Fruit fly (Drosophila melanogaster): ENCODE data around the gene CG32655.

The CG32655 gene

DNA sequence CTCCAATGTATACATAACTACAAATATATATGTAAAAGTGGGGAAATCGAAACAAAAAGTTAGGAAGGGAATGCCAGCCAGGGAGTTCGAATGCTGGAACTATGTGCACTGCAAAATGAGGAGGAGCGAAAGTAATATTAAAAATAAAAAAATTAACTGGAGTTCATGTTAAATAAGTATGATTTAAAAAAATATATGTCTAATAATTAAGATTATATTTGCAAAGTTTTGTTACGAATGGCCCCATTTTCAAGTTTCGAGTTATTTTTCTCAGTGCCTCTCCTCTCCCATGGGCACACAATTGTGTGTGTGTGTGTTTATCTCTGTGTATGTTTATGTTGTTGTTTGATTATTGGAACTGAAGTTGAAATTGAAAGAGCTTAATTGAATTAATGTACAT is 6.7 kb upstream of the CG32655 start (continued):
- TF ChIP-seq tna (GFP tag; IDR thresholded peaks at IDR 0.05; ENCODE audit: partially characterized antibody) (no peak), HmgD (GFP tag; optimal IDR thresholded peaks at IDR 0.05) (no peak), Camta (GFP tag; optimal IDR thresholded peaks at IDR 0.05) (no peak), CTCF (GFP tag; optimal IDR thresholded peaks at IDR 0.05) (no peak), CG34376 (GFP tag; optimal IDR thresholded peaks at IDR 0.05) (no peak), CG10321 (GFP tag; IDR thresholded peaks at IDR 0.05) (no peak), CG18599 (GFP tag; optimal IDR thresholded peaks at IDR 0.05) (peak; percentile 37), CG1792 (GFP tag; optimal IDR thresholded peaks at IDR 0.05) (no peak), CG1024 (GFP tag; IDR thresholded peaks at IDR 0.05) (0 out of 2 replicates have a peak, but pooled peaks have one; percentile 38), ttk (GFP tag; IDR thresholded peaks at IDR 0.05) (peak; percentile 55; the same call in 1 of the 2 replicates), zfh2 (GFP tag; optimal IDR thresholded peaks at IDR 0.05) (no peak), CG2116 (GFP tag; optimal IDR thresholded peaks at IDR 0.05) (no peak), CG14667 (GFP tag; IDR thresholded peaks at IDR 0.05) (peak; percentile 34; the same call in 1 of the 2 replicates), tap (tag; optimal IDR thresholded peaks at IDR 0.05) (peak; percentile 59), Lim3 (GFP tag; IDR thresholded peaks at IDR 0.05) (no peak), CG6272 (GFP tag; IDR thresholded peaks at IDR 0.05) (no peak), CG17912 (GFP tag; optimal IDR thresholded peaks at IDR 0.05) (no peak), CG3281 (GFP tag; optimal IDR thresholded peaks at IDR 0.05) (peak; percentile 15), H2.0 (GFP tag; IDR thresholded peaks at IDR 0.05) (peak; percentile 17; the same call in 1 of the 2 replicates), jigr1 (GFP tag; IDR thresholded peaks at IDR 0.05) (no peak), CG30403 (GFP tag; optimal IDR thresholded peaks at IDR 0.05) (peak; percentile 53), CG14710 (tag; optimal IDR thresholded peaks at IDR 0.05) (peak; percentile 72), maf-S (GFP tag; optimal IDR thresholded peaks at IDR 0.05) (no peak), Hmr (GFP tag; optimal IDR thresholded peaks at IDR 0.05) (no peak), ash1 (GFP tag; optimal IDR thresholded peaks at IDR 0.05) (no peak), CG11398 (GFP tag; optimal IDR thresholded peaks at IDR 0.05) (no peak), fd64A (GFP tag; optimal IDR thresholded peaks at IDR 0.05) (no peak), CG7839 (tag; optimal IDR thresholded peaks at IDR 0.05) (peak; percentile 73), CG4360 (GFP tag; IDR thresholded peaks at IDR 0.05) (no peak), CG7928 (GFP tag; optimal IDR thresholded peaks at IDR 0.05) (no peak), PHDP (tag; optimal IDR thresholded peaks at IDR 0.05) (peak; percentile 60), lola (GFP tag; optimal IDR thresholded peaks at IDR 0.05) (peak in 1 of 3 experiments; percentile 65), CG11560 (tag; IDR thresholded peaks at IDR 0.05) (no peak), Rx (GFP tag; IDR thresholded peaks at IDR 0.05) (no peak), CG12219 (GFP tag; optimal IDR thresholded peaks at IDR 0.05) (no peak), CG5245 (GFP tag; optimal IDR thresholded peaks at IDR 0.05) (peak; percentile 52), CG9437 (GFP tag; optimal IDR thresholded peaks at IDR 0.05) (peak; percentile 40), CG1602 (GFP tag; optimal IDR thresholded peaks at IDR 0.05) (peak; percentile 32), cwo (GFP tag; optimal IDR thresholded peaks at IDR 0.05) (no peak), ind (GFP tag; optimal IDR thresholded peaks at IDR 0.05) (peak; percentile 43), bab2 (GFP tag; optimal IDR thresholded peaks at IDR 0.05) (no peak), BtbVII (GFP tag; optimal IDR thresholded peaks at IDR 0.05) (no peak), Gug (GFP tag; IDR thresholded peaks at IDR 0.05) (no peak), CG11504 (tag; optimal IDR thresholded peaks at IDR 0.05) (peak; percentile 78), cas (GFP tag; IDR thresholded peaks at IDR 0.05) (no peak), disco-r (GFP tag; optimal IDR thresholded peaks at IDR 0.05) (no peak), Hand (GFP tag; optimal IDR thresholded peaks at IDR 0.05) (no peak), Eip74EF (GFP tag; optimal IDR thresholded peaks at IDR 0.05) (peak in 1 of 2 experiments; percentile 40), CG4854 (GFP tag; optimal IDR thresholded peaks at IDR 0.05) (no peak), CG17612 (GFP tag; IDR thresholded peaks at IDR 0.05) (no peak), gem (tag; optimal IDR thresholded peaks at IDR 0.05) (peak; percentile 83), CG3407 (GFP tag; optimal IDR thresholded peaks at IDR 0.05) (peak; percentile 46)

Measured in whole organism, embryonic.